Worm (Caenorhabditis elegans) whole organism, early embryonic: ENCODE measurements around the gene vha-12.

Source experiments
- F13C5.2 ChIP-seq: sonication (generic microtip); optimal IDR thresholded peaks from 2 replicates; lab custom pipeline; 2017; ENCODE audit warnings: mild to moderate bottlenecking, missing genetic modification characterization, inconsistent platforms, missing compliant biosample characterization
- ama-1 ChIP-seq: fragments of 150-350 bp; optimal IDR thresholded peaks from 2 replicates; lab custom pipeline; 2014
- ceh-13 ChIP-seq: fragments of 200-800 bp; sonication (Bioruptor generic); optimal IDR thresholded peaks from 2 replicates; lab custom pipeline; 2018; ENCODE audit warnings: mild to moderate bottlenecking, missing genetic modification characterization, missing compliant biosample characterization
- ets-7 ChIP-seq: sonication (generic microtip); optimal IDR thresholded peaks from 2 replicates; lab custom pipeline; 2016; ENCODE audit warnings: missing genotype, missing genetic modification characterization, missing compliant biosample characterization
- flt-1 ChIP-seq: fragments of 200-800 bp; sonication (Bioruptor generic); IDR thresholded peaks from 2 replicates; pipeline ENCODE4 v1.3.6; 2022; ENCODE audit warnings: missing genetic modification characterization, missing compliant biosample characterization
- hmbx-1 ChIP-seq: sonication (generic microtip); optimal IDR thresholded peaks from 2 replicates; lab custom pipeline; 2016; ENCODE audit warnings: mild to moderate bottlenecking, missing genetic modification characterization, missing compliant biosample characterization
- scrt-1 ChIP-seq: fragments of 200-800 bp; sonication (Bioruptor generic); IDR thresholded peaks from 2 replicates; pipeline ENCODE4 v1.3.6; 2022; ENCODE audit warnings: missing genetic modification characterization, missing compliant biosample characterization
- tbx-37 ChIP-seq: fragments of 200-800 bp; sonication (Bioruptor generic); conservative IDR thresholded peaks from 2 replicates; pipeline ENCODE4 v1.3.6; 2022; ENCODE audit warnings: missing genetic modification reagents, missing genetic modification characterization, missing compliant biosample characterization

DNA sequence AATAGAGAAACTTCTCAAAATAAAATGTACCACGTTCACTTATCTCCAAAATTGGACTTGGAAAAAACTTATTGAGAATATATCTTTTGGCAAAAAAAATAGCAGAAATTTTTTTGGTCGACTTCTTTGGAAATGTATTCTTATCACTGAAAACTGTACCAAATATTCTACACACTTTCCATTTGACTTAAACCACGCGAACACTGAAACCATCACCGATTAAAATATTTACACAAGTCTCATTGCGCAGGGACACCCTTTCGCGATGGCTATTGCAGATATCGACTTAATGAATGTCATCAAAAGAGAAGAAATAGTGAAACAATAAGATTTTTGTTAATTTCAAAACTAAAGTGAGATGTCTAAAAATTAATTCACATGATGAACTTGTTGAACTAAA, 17.6 kb downstream of the vha-12 start:
- TF ChIP-seq ama-1 (no peak), flt-1 (GFP tag; lab: Robert Waterston, UW) (no peak), ets-7 (tag; lab: Kevin White, UChicago) (no peak), scrt-1 (GFP tag; lab: Robert Waterston, UW) (no peak), hmbx-1 (tag; lab: Kevin White, UChicago) (no peak), F13C5.2 (no peak), tbx-37 (no peak), ceh-13 (GFP tag; lab: Kevin White, UChicago) (no peak)
